Worm (Caenorhabditis elegans) whole organism, L4 larva: ENCODE results near the gene rpn-5.
A peak's percentile ranks its signal among the peaks of the same experiment; 100 is the strongest.

Experiments
- D1046.2 ChIP-seq: fragments of 200-800 bp; sonication (Bioruptor generic); IDR thresholded peaks from 2 replicates; pipeline ENCODE4 v1.3.6; 2022; ENCODE audit warnings: missing genetic modification characterization, missing compliant biosample characterization
- F10B5.3 ChIP-seq: sonication (generic microtip); optimal IDR thresholded peaks from 2 replicates; lab custom pipeline; 2016; ENCODE audit warnings: mild to moderate bottlenecking, missing genetic modification characterization, missing compliant biosample characterization
- F26F4.8 ChIP-seq: fragments of 200-800 bp; sonication (Bioruptor generic); conservative IDR thresholded peaks from 2 replicates; pipeline ENCODE4 v1.3.6; 2022; ENCODE audit warnings: missing genetic modification characterization, missing compliant biosample characterization
- F37D6.2 ChIP-seq: sonication (generic microtip); optimal IDR thresholded peaks from 2 replicates; lab custom pipeline; 2016; ENCODE audit warnings: mild to moderate bottlenecking, missing genetic modification characterization, missing compliant biosample characterization
- F49E8.2 ChIP-seq: sonication (generic microtip); optimal IDR thresholded peaks from 2 replicates; lab custom pipeline; 2016; ENCODE audit warnings: missing compliant biosample characterization, mild to moderate bottlenecking, missing genetic modification characterization, borderline replicate concordance
- T26A8.4 ChIP-seq: fragments of 200-800 bp; sonication (Bioruptor generic); IDR thresholded peaks from 2 replicates; pipeline ENCODE4 v1.3.6; 2022; ENCODE audit warnings: missing genetic modification characterization, missing compliant biosample characterization
- Y105C5A.15 ChIP-seq: fragments of 200-800 bp; sonication (Bioruptor generic); IDR thresholded peaks from 2 replicates; pipeline ENCODE4 v1.3.6; 2022; ENCODE audit warnings: missing genetic modification characterization, missing compliant biosample characterization
- ZK337.2 ChIP-seq: fragments of 200-800 bp; sonication (Bioruptor generic); IDR thresholded peaks from 2 replicates; pipeline ENCODE4 v1.3.6; 2022; ENCODE audit warnings: missing genetic modification reagents, missing genetic modification characterization, missing compliant biosample characterization
- aha-1 ChIP-seq: fragments of 150-350 bp; peaks from one replicate; lab custom pipeline; 2014; ENCODE audit warnings: missing biosample characterization, missing genetic modification characterization
- arid-1 ChIP-seq: fragments of 200-800 bp; sonication (Bioruptor generic); conservative IDR thresholded peaks from 2 replicates; pipeline ENCODE4 v1.3.6; 2022; ENCODE audit warnings: missing genetic modification reagents, missing genetic modification characterization, missing compliant biosample characterization
- cey-2 ChIP-seq: sonication (generic microtip); optimal IDR thresholded peaks from 3 replicates; lab custom pipeline; 2017; ENCODE audit warnings: missing genetic modification characterization, mild to moderate bottlenecking, missing compliant biosample characterization, antibody characterized with exemption, borderline replicate concordance; ENCODE audit not compliant: insufficient read depth
- daf-16 ChIP-seq, 3 experiments: sonication (generic microtip); optimal IDR thresholded peaks; 2 replicates each; lab custom pipeline; 2016 to 2017; ENCODE audit warnings: missing genetic modification characterization in 3 of 3, missing genetic modification reagents in 3 of 3, mild to moderate bottlenecking in 2 of 3, missing compliant biosample characterization in 2 of 3, missing biosample characterization in 1 of 3, moderate library complexity in 1 of 3
- daf-8 ChIP-seq: fragments of 200-800 bp; sonication (Bioruptor generic); IDR thresholded peaks from 2 replicates; pipeline ENCODE4 v1.3.6; 2022; ENCODE audit warnings: missing genetic modification characterization, missing compliant biosample characterization
- dmd-9 ChIP-seq: fragments of 200-800 bp; sonication (Bioruptor generic); IDR thresholded peaks from 2 replicates; pipeline ENCODE4 v1.3.6; 2022; ENCODE audit warnings: missing genetic modification reagents, missing genetic modification characterization, missing compliant biosample characterization
- dpl-1 ChIP-seq: fragments of 150-350 bp; optimal IDR thresholded peaks from 2 replicates; lab custom pipeline; 2014; ENCODE audit warnings: missing biosample characterization, missing genetic modification reagents, missing genetic modification characterization
- egl-27 ChIP-seq: sonication (generic microtip); optimal IDR thresholded peaks from 3 replicates; lab custom pipeline; 2017; ENCODE audit warnings: missing biosample characterization, missing genetic modification reagents, missing genetic modification characterization
- egl-43 ChIP-seq: fragments of 200-800 bp; sonication (Bioruptor generic); IDR thresholded peaks from 2 replicates; pipeline ENCODE4 v1.3.6; 2022; ENCODE audit warnings: missing genetic modification reagents, missing genetic modification characterization, missing compliant biosample characterization
- fos-1 ChIP-seq: fragments of 150-350 bp; optimal IDR thresholded peaks from 2 replicates; lab custom pipeline; 2014; ENCODE audit warnings: missing biosample characterization, missing genetic modification characterization
- gei-8 ChIP-seq: fragments of 200-800 bp; sonication (Bioruptor generic); optimal IDR thresholded peaks from 2 replicates; lab custom pipeline; 2018; ENCODE audit warnings: mild to moderate bottlenecking, missing genetic modification characterization, missing compliant biosample characterization
- hlh-11 ChIP-seq: fragments of 200-800 bp; sonication (Bioruptor generic); optimal IDR thresholded peaks from 2 replicates; lab custom pipeline; 2018; ENCODE audit warnings: mild to moderate bottlenecking, missing genetic modification characterization, missing compliant biosample characterization
- lim-7 ChIP-seq: fragments of 200-800 bp; sonication (Bioruptor generic); IDR thresholded peaks from 2 replicates; pipeline ENCODE4 v1.3.6; 2022; ENCODE audit warnings: missing genetic modification characterization, missing compliant biosample characterization
- lin-38 ChIP-seq: fragments of 200-800 bp; sonication (Bioruptor generic); IDR thresholded peaks from 2 replicates; pipeline ENCODE4 v1.3.6; 2022; ENCODE audit warnings: missing genetic modification reagents, missing genetic modification characterization, missing compliant biosample characterization
- madf-5 ChIP-seq, 2 experiments: fragments of 200-800 bp; sonication (Bioruptor generic); IDR thresholded peaks; 2 replicates each; pipeline ENCODE4 v1.3.6; 2022; ENCODE audit warnings: missing compliant biosample characterization in 2 of 2, missing genetic modification characterization in 2 of 2
- madf-9 ChIP-seq: fragments of 200-800 bp; sonication (Bioruptor generic); conservative IDR thresholded peaks from 2 replicates; pipeline ENCODE4 v1.3.6; 2022; ENCODE audit warnings: missing genetic modification reagents, missing genetic modification characterization, missing compliant biosample characterization
- mdl-1 ChIP-seq, 2 experiments: fragments of 150-350 bp in 1 of 2; sonication (generic microtip) in 1 of 2; optimal IDR thresholded peaks; 2 replicates each; lab custom pipeline; 2014 to 2017; ENCODE audit warnings: missing biosample characterization in 2 of 2, missing genetic modification characterization in 2 of 2
- mes-2 ChIP-seq: sonication (generic microtip); optimal IDR thresholded peaks from 2 replicates; lab custom pipeline; 2016; ENCODE audit warnings: missing genotype, mild to moderate bottlenecking, missing genetic modification characterization, missing compliant biosample characterization; ENCODE audit not compliant: poor library complexity, severe bottlenecking
- nhr-10 ChIP-seq: fragments of 150-350 bp; optimal IDR thresholded peaks from 2 replicates; lab custom pipeline; 2014; ENCODE audit warnings: missing biosample characterization, missing genetic modification characterization
- nhr-111 ChIP-seq: fragments of 200-800 bp; sonication (Bioruptor generic); optimal IDR thresholded peaks from 2 replicates; lab custom pipeline; 2018; ENCODE audit warnings: mild to moderate bottlenecking, missing genetic modification characterization, missing compliant biosample characterization
- nhr-237 ChIP-seq: sonication (generic microtip); optimal IDR thresholded peaks from 2 replicates; lab custom pipeline; 2017; ENCODE audit warnings: missing biosample characterization, missing genetic modification characterization
- nhr-28 ChIP-seq: fragments of 150-350 bp; optimal IDR thresholded peaks from 2 replicates; lab custom pipeline; 2014; ENCODE audit warnings: missing biosample characterization, missing genetic modification characterization
- nhr-48 ChIP-seq: sonication (generic microtip); optimal IDR thresholded peaks from 2 replicates; lab custom pipeline; 2016; ENCODE audit warnings: mild to moderate bottlenecking, missing genetic modification characterization, missing compliant biosample characterization
- php-3 ChIP-seq: fragments of 200-800 bp; sonication (Bioruptor generic); IDR thresholded peaks from 2 replicates; pipeline ENCODE4 v1.3.6; 2022; ENCODE audit warnings: missing genetic modification reagents, missing genetic modification characterization, missing compliant biosample characterization
- pqm-1 ChIP-seq: sonication (generic microtip); optimal IDR thresholded peaks from 2 replicates; lab custom pipeline; 2017; ENCODE audit warnings: missing biosample characterization, missing genetic modification characterization
- rbr-2 ChIP-seq: sonication (generic microtip); optimal IDR thresholded peaks from 2 replicates; lab custom pipeline; 2016; ENCODE audit warnings: missing genotype, missing genetic modification characterization, missing compliant biosample characterization
- spr-1 ChIP-seq: sonication (generic microtip); optimal IDR thresholded peaks from 2 replicates; lab custom pipeline; 2016; ENCODE audit warnings: mild to moderate bottlenecking, missing genetic modification characterization, missing compliant biosample characterization
- unc-130 ChIP-seq: sonication (generic microtip); optimal IDR thresholded peaks from 2 replicates; lab custom pipeline; 2016; ENCODE audit warnings: missing genetic modification reagents, missing genetic modification characterization, missing compliant biosample characterization
- zip-11 ChIP-seq: fragments of 200-800 bp; sonication (Bioruptor generic); IDR thresholded peaks from 2 replicates; pipeline ENCODE4 v1.3.6; 2022; ENCODE audit warnings: missing genetic modification characterization, missing compliant biosample characterization

rpn-5 gene

DNA sequence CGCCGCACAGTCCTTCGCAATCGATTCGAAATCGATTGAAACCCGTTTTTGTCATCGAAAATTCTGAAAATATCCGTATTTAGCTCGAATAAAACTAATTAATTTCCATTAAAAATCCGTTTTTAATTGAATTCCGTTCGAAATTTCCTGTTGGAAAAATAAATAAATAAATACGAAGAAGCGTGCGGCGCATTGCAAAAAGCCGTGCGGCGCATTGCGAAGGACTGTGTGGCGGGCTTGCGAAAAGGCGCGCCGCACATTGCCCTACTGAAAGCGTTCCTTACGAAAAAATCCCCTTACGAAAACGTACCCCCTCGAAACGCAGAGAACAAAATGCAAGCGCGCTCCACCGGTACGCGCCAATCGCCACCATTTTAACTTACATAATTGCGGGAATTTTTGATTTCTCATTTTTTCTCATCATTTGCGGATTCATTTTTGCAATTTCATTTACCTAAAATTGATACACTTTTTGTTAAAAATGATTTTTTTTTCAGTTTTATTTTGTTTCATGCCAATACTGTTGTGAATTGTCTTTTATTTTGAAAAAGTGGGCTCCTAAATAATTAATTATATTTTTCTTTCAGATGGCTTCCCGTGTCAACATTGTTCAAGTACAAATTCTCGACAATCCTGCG lies 3.4 kb upstream of the rpn-5 start, which contains the start of gene unc-85 (continued):
- peak; percentile 82 for TF ChIP-seq egl-43 (GFP tag; lab: Robert Waterston, UW)
- TF ChIP-seq dpl-1 (GFP tag; lab: Kevin White, UChicago), result peak; percentile 59
- peak; percentile 96 for TF ChIP-seq D1046.2 (GFP tag; lab: Robert Waterston, UW)
- TF ChIP-seq unc-130 (GFP tag; lab: Kevin White, UChicago), result peak; percentile 80
- peak; percentile 78 for TF ChIP-seq rbr-2 (tag; lab: Kevin White, UChicago)
- TF ChIP-seq F37D6.2 (tag; lab: Kevin White, UChicago), result peak; percentile 49
- peak; percentile 79 for TF ChIP-seq madf-9 (GFP tag; lab: Robert Waterston, UW)
- TF ChIP-seq lim-7 (GFP tag; lab: Robert Waterston, UW), result peak; percentile 62; the same call in 1 of the 2 replicates
- peak; percentile 23; the same call in 1 of the 2 replicates for TF ChIP-seq php-3 (GFP tag; lab: Robert Waterston, UW)

DNA sequence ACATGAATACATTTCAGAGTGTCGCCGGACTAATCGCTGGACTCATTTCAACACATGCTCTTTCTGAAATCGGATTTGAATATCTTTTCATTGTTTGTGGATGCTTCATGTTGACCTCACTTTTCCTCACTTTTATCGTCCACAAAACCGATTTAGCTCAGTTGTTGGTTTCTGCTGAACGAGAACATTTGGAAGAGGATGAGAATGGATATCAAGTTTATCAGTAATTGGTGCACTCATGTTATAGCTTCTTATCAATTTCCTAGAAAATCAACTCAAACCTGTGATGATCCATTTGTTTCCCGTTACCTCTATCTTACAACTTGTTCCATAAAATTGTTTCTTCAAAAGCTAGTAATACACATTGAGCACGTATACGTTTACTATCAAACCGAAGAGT lies 2.2 kb downstream of the rpn-5 start:
- TF ChIP-seq Y105C5A.15 (GFP tag; lab: Robert Waterston, UW), result 0 out of 2 replicates have a peak, but pooled peaks have one; percentile 62
- TF ChIP-seq mes-2 (tag; lab: Kevin White, UChicago), result peak; percentile 7
- peak in 1 of 2 experiments; percentile 6 for TF ChIP-seq daf-16 (GFP tag; optimal IDR thresholded peaks at IDR 0.05; lab: Kevin White, UChicago)
- TF ChIP-seq daf-16 (tag; optimal IDR thresholded peaks at IDR 0.05; lab: Kevin White, UChicago), result no peak
- peak; percentile 40; the same call in 1 of the 2 replicates for TF ChIP-seq T26A8.4
- no peak for TF ChIP-seq spr-1 (tag; lab: Kevin White, UChicago)
- peak; percentile 56 for TF ChIP-seq lin-38 (GFP tag; lab: Robert Waterston, UW)
- peak; percentile 60 for TF ChIP-seq aha-1 (tag; lab: Kevin White, UChicago)
- peak; percentile 20; the same call in 1 of the 2 replicates for TF ChIP-seq arid-1 (GFP tag; lab: Robert Waterston, UW)
- no peak for TF ChIP-seq unc-130 (GFP tag; lab: Kevin White, UChicago)
- peak; percentile 47 for TF ChIP-seq F49E8.2 (tag; lab: Kevin White, UChicago)

DNA sequence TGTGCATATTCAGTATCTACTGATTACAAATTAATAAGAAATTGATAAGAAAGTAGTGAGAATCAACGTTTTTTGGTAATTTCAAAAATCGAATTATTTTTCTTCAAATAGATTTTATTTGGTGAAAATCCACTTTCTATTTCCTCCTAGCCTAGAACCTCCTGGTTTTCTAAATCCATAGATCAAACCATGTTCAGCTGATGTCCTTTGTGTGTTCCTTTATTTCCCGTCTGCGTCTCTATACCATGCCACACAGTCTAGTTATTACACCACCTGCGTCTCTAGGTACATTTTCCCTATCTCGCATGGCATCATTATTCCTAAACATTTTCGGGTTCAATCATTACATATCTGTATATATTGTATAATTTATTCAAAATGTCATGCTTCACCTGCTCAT lies 5.1 kb downstream of the rpn-5 start, which contains the start of gene F10G7.5:
F10G7.5 (plus strand) TSS at position 286 of the 400 bp plus-strand sequence.
- TF ChIP-seq egl-27 (tag; lab: Kevin White, UChicago), result no peak
- peak; percentile 7 for TF ChIP-seq nhr-48 (tag; lab: Kevin White, UChicago)
- TF ChIP-seq nhr-28 (tag; lab: Kevin White, UChicago), result peak; percentile 31
- peak; percentile 68 for TF ChIP-seq hlh-11
- peak; percentile 34 for TF ChIP-seq pqm-1 (tag; lab: Kevin White, UChicago)
- no peak for TF ChIP-seq php-3 (GFP tag; lab: Robert Waterston, UW)
- TF ChIP-seq nhr-111 (GFP tag; lab: Kevin White, UChicago), result no peak

DNA sequence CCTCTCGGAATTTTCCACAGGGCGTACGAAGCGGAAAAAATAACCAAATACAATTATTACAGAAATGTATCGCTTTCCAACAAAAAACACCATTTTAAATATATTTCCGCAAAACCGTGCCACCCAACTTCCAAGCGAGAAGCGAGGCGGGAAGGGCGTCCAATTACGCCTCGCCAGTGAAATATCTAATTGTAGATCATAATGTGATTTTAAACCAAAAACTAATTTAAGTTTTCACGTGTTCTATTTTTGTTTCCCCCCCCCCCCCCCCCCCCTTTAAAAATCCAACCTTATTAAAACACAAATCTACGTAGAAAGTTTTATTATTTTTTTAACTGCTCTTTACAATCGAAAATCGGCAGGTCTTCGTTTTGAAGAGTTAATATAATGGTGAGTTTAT lies 8.8 kb downstream of the rpn-5 start, which contains the start of gene F10G7.12:
F10G7.12 (plus strand) TSS at position 301 of the 400 bp plus-strand sequence.
- TF ChIP-seq dmd-9 (GFP tag; lab: Robert Waterston, UW), result no peak
- no peak for TF ChIP-seq gei-8 (GFP tag; lab: Kevin White, UChicago)
- TF ChIP-seq F26F4.8 (GFP tag; lab: Robert Waterston, UW), result no peak
- no peak for TF ChIP-seq php-3 (GFP tag; lab: Robert Waterston, UW)
- TF ChIP-seq cey-2 (tag; lab: Kevin White, UChicago), result no peak
- TF ChIP-seq F10B5.3 (tag; lab: Kevin White, UChicago), result no peak
- no peak for TF ChIP-seq madf-5 (GFP tag; IDR thresholded peaks at IDR 0.05; lab: Robert Waterston, UW)

DNA sequence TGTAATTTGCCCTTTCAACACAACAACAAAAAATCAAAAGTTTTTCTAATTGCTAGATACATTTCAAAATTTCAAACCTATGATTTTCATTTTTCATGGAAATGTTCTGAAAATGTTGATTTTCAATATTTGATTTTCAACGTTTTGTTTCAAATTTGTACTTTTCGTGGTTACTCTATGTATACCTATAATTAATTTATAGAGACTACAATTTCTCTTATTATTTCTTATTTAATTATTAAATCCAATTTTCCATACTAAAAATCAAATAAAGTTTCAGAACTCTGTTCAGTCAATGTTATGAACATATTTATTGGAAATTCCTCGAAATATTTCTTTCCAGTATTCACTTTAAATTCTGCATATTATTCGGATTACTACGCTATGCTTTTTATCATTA lies 11.3 kb downstream of the rpn-5 start, which contains the start of gene sre-39:
sre-39 (plus strand) TSS at position 301 of the 400 bp plus-strand sequence.
- no peak for TF ChIP-seq mdl-1 (tag; optimal IDR thresholded peaks at IDR 0.05; lab: Kevin White, UChicago)
- TF ChIP-seq daf-8 (GFP tag; lab: Robert Waterston, UW), result no peak
- no peak for TF ChIP-seq nhr-237 (tag; lab: Kevin White, UChicago)
- no peak for TF ChIP-seq nhr-10 (tag; lab: Kevin White, UChicago)
- no peak for TF ChIP-seq spr-1 (tag; lab: Kevin White, UChicago)
- TF ChIP-seq fos-1, result no peak
- no peak for TF ChIP-seq zip-11 (GFP tag; lab: Robert Waterston, UW)
- TF ChIP-seq ZK337.2 (GFP tag; lab: Robert Waterston, UW), result no peak
- TF ChIP-seq, all 104 proteins: peak for 0
